Fruit fly (Drosophila melanogaster) whole organism, embryonic: ENCODE data around the gene CG7953.
A peak's percentile ranks its signal among the peaks of the same experiment; 100 is the strongest.

ENCODE experiments used
- Abd-B ChIP-seq: fragments of 200-800 bp; sonication (Bioruptor generic); optimal IDR thresholded peaks from 2 replicates; lab custom pipeline; 2018; ENCODE audit warnings: missing biosample characterization, mild to moderate bottlenecking, missing genetic modification characterization, moderate library complexity
- CG10274 ChIP-seq: fragments of 200-800 bp; sonication (Bioruptor generic); optimal IDR thresholded peaks from 3 replicates; lab custom pipeline; 2017; ENCODE audit warnings: missing biosample characterization, mild to moderate bottlenecking, missing genetic modification characterization
- CG10654 ChIP-seq: fragments of 200-800 bp; sonication (Bioruptor generic); optimal IDR thresholded peaks from 2 replicates; lab custom pipeline; 2016; ENCODE audit warnings: missing biosample characterization, missing genetic modification characterization
- CG13123 ChIP-seq: fragments of 200-800 bp; sonication (Bioruptor generic); optimal IDR thresholded peaks from 2 replicates; lab custom pipeline; 2016; ENCODE audit warnings: missing biosample characterization, missing genetic modification characterization
- CG17385 ChIP-seq: fragments of 200-800 bp; sonication (Bioruptor generic); optimal IDR thresholded peaks from 3 replicates; lab custom pipeline; 2018; ENCODE audit warnings: missing biosample characterization, mild to moderate bottlenecking, missing genetic modification characterization
- CG2120 ChIP-seq: fragments of 200-800 bp; sonication (Bioruptor generic); optimal IDR thresholded peaks from 3 replicates; lab custom pipeline; 2016; ENCODE audit warnings: missing biosample characterization, missing genetic modification characterization
- CG2889 ChIP-seq: fragments of 200-800 bp; sonication (Bioruptor generic); IDR thresholded peaks from 3 replicates; pipeline ENCODE4 v1.3.6; 2022; ENCODE audit warnings: missing biosample characterization, missing genetic modification characterization
- CG3065 ChIP-seq: fragments of 200-800 bp; sonication (Bioruptor generic); optimal IDR thresholded peaks from 2 replicates; lab custom pipeline; 2016; ENCODE audit warnings: missing biosample characterization, missing genetic modification characterization
- CG31224 ChIP-seq: fragments of 200-800 bp; sonication (Bioruptor generic); IDR thresholded peaks from 2 replicates; pipeline ENCODE4 v1.3.6; 2022; ENCODE audit warnings: missing biosample characterization, missing genetic modification characterization
- CG5180 ChIP-seq: fragments of 200-800 bp; sonication (Bioruptor generic); optimal IDR thresholded peaks from 3 replicates; lab custom pipeline; 2017; ENCODE audit warnings: missing biosample characterization, missing genetic modification characterization, mild to moderate bottlenecking, moderate library complexity, missing genetic modification reagents
- CG6254 ChIP-seq: fragments of 200-800 bp; sonication (Bioruptor generic); optimal IDR thresholded peaks from 3 replicates; lab custom pipeline; 2017; ENCODE audit warnings: mild to moderate bottlenecking, missing biosample characterization, missing genetic modification reagents, missing genetic modification characterization
- CG9797 ChIP-seq: fragments of 200-800 bp; sonication (Bioruptor generic); optimal IDR thresholded peaks from 3 replicates; lab custom pipeline; 2018; ENCODE audit warnings: missing biosample characterization, mild to moderate bottlenecking, missing genetic modification characterization
- CrebB ChIP-seq: fragments of 200-800 bp; sonication (Bioruptor generic); optimal IDR thresholded peaks from 3 replicates; lab custom pipeline; 2018; ENCODE audit warnings: missing biosample characterization, mild to moderate bottlenecking, missing genetic modification characterization
- D ChIP-seq, 2 experiments: fragments of 200-800 bp in 1 of 2; fragments of >200 bp in 1 of 2; sonication (Bioruptor generic) in 1 of 2; optimal IDR thresholded peaks; 2 replicates in 1 of 2; 3 replicates in 1 of 2; lab custom pipeline; 2017; ENCODE audit warnings: mild to moderate bottlenecking in 1 of 2, missing biosample characterization in 1 of 2, missing genetic modification characterization in 1 of 2, missing genetic modification reagents in 1 of 2
- Deaf1 ChIP-seq: fragments of 200-800 bp; optimal IDR thresholded peaks from 3 replicates; lab custom pipeline; 2019; ENCODE audit warnings: missing biosample characterization, mild to moderate bottlenecking, missing genetic modification characterization, moderate library complexity
- E2f1 ChIP-seq: fragments of 200-800 bp; sonication (Bioruptor generic); IDR thresholded peaks from 2 replicates; pipeline ENCODE4 v1.3.6; 2022; ENCODE audit warnings: missing biosample characterization, missing genetic modification characterization
- Fer3 ChIP-seq: fragments of 200-800 bp; sonication (Bioruptor generic); optimal IDR thresholded peaks from 2 replicates; lab custom pipeline; 2018; ENCODE audit warnings: missing biosample characterization, mild to moderate bottlenecking, missing genetic modification characterization, moderate library complexity
- HLH54F ChIP-seq: fragments of 200-800 bp; sonication (Bioruptor generic); optimal IDR thresholded peaks from 3 replicates; lab custom pipeline; 2016; ENCODE audit warnings: missing biosample characterization, missing genetic modification characterization
- HmgD ChIP-seq: fragments of 200-800 bp; sonication (Bioruptor generic); optimal IDR thresholded peaks from 3 replicates; lab custom pipeline; 2016; ENCODE audit warnings: missing biosample characterization, missing genetic modification characterization
- Hmx ChIP-seq: fragments of 200-800 bp; sonication (Bioruptor generic); optimal IDR thresholded peaks from 2 replicates; lab custom pipeline; 2016; ENCODE audit warnings: missing biosample characterization, missing genetic modification characterization
- Hsf ChIP-seq: fragments of 200-800 bp; sonication (Bioruptor generic); optimal IDR thresholded peaks from 3 replicates; lab custom pipeline; 2016; ENCODE audit warnings: missing biosample characterization, missing genetic modification characterization
- Jarid2 ChIP-seq: fragments of 200-800 bp; sonication (Bioruptor generic); optimal IDR thresholded peaks from 3 replicates; lab custom pipeline; 2017; ENCODE audit warnings: mild to moderate bottlenecking, missing biosample characterization, missing genetic modification reagents, missing genetic modification characterization
- Med ChIP-seq: fragments of 200-800 bp; sonication (Bioruptor generic); peaks from one replicate; lab custom pipeline; 2016; ENCODE audit warnings: missing biosample characterization, missing genetic modification characterization, mild to moderate bottlenecking, inconsistent platforms, moderate library complexity
- NC2α ChIP-seq: fragments of 200-800 bp; sonication (Bioruptor generic); optimal IDR thresholded peaks from 2 replicates; lab custom pipeline; 2016; ENCODE audit warnings: missing biosample characterization, missing genetic modification characterization
- Nf-YA ChIP-seq: fragments of 200-800 bp; sonication (Bioruptor generic); IDR thresholded peaks from 2 replicates; pipeline ENCODE4 v1.3.6; 2022; ENCODE audit warnings: missing biosample characterization, missing genetic modification characterization
- Opbp ChIP-seq: fragments of 200-800 bp; sonication (Bioruptor generic); IDR thresholded peaks from 3 replicates; pipeline ENCODE4 v1.3.6; 2022; ENCODE audit warnings: missing biosample characterization, missing genetic modification characterization; ENCODE audit not compliant: partially characterized antibody
- Ravus ChIP-seq: fragments of 200-800 bp; sonication (Bioruptor generic); IDR thresholded peaks from 2 replicates; pipeline ENCODE4 v1.3.6; 2022; ENCODE audit warnings: missing biosample characterization, missing genetic modification characterization
- Usf ChIP-seq: fragments of 200-800 bp; sonication (Bioruptor generic); optimal IDR thresholded peaks from 2 replicates; lab custom pipeline; 2017; ENCODE audit warnings: missing genotype, missing biosample characterization, missing genetic modification characterization
- Vsx1 ChIP-seq: fragments of 200-800 bp; sonication (Bioruptor generic); optimal IDR thresholded peaks from 2 replicates; lab custom pipeline; 2017; ENCODE audit warnings: missing biosample characterization, mild to moderate bottlenecking, missing genetic modification characterization, missing genetic modification reagents
- ac ChIP-seq: fragments of 200-800 bp; sonication (Bioruptor generic); optimal IDR thresholded peaks from 3 replicates; lab custom pipeline; 2017; ENCODE audit warnings: missing biosample characterization, mild to moderate bottlenecking, missing genetic modification characterization
- ara ChIP-seq: fragments of 200-800 bp; sonication (Bioruptor generic); IDR thresholded peaks from 2 replicates; pipeline ENCODE4 v1.3.6; 2022; ENCODE audit warnings: missing biosample characterization, missing genetic modification characterization
- bowl ChIP-seq: fragments of 200-800 bp; sonication (Bioruptor generic); IDR thresholded peaks from 2 replicates; pipeline ENCODE4 v1.3.6; 2022; ENCODE audit warnings: missing biosample characterization, missing genetic modification characterization
- chinmo ChIP-seq: fragments of 200-800 bp; sonication (Bioruptor generic); IDR thresholded peaks from 4 replicates; pipeline ENCODE4 v1.3.6; 2022; ENCODE audit warnings: missing biosample characterization, missing genetic modification characterization; ENCODE audit not compliant: partially characterized antibody
- croc ChIP-seq: fragments of 200-800 bp; sonication (Bioruptor generic); conservative IDR thresholded peaks from 3 replicates; pipeline ENCODE4 v1.3.6; 2022; ENCODE audit warnings: missing biosample characterization, missing genetic modification characterization
- crol ChIP-seq: fragments of 200-800 bp; sonication (Bioruptor generic); IDR thresholded peaks from 2 replicates; pipeline ENCODE4 v1.3.6; 2022; ENCODE audit warnings: missing biosample characterization, missing genetic modification characterization
- cwo ChIP-seq: fragments of 200-800 bp; sonication (Bioruptor generic); optimal IDR thresholded peaks from 3 replicates; lab custom pipeline; 2017; ENCODE audit warnings: missing biosample characterization, missing genetic modification characterization, mild to moderate bottlenecking, moderate library complexity, missing genetic modification reagents
- ewg ChIP-seq: fragments of 200-800 bp; sonication (Bioruptor generic); optimal IDR thresholded peaks from 3 replicates; lab custom pipeline; 2017; ENCODE audit warnings: mild to moderate bottlenecking, missing biosample characterization, missing genetic modification reagents, missing genetic modification characterization
- exex ChIP-seq: fragments of 200-800 bp; sonication (Bioruptor generic); optimal IDR thresholded peaks from 4 replicates; lab custom pipeline; 2018; ENCODE audit warnings: missing biosample characterization, mild to moderate bottlenecking, missing genetic modification characterization, moderate library complexity
- ftz-f1 ChIP-seq: fragments of 200-800 bp; sonication (Bioruptor generic); optimal IDR thresholded peaks from 2 replicates; lab custom pipeline; 2016; ENCODE audit warnings: missing biosample characterization, missing genetic modification characterization
- gcm2 ChIP-seq: fragments of 200-800 bp; sonication (Bioruptor generic); optimal IDR thresholded peaks from 2 replicates; lab custom pipeline; 2016; ENCODE audit warnings: missing biosample characterization, missing genetic modification characterization
- grn ChIP-seq: fragments of 200-800 bp; sonication (Bioruptor generic); optimal IDR thresholded peaks from 3 replicates; lab custom pipeline; 2017; ENCODE audit warnings: missing biosample characterization, missing genetic modification characterization
- mam ChIP-seq: fragments of 200-800 bp; sonication (Bioruptor generic); optimal IDR thresholded peaks from 3 replicates; lab custom pipeline; 2016; ENCODE audit warnings: missing biosample characterization, missing genetic modification characterization
- nom ChIP-seq: fragments of 200-800 bp; sonication (Bioruptor generic); optimal IDR thresholded peaks from 2 replicates; lab custom pipeline; 2017; ENCODE audit warnings: missing biosample characterization, missing genetic modification characterization, mild to moderate bottlenecking, moderate library complexity, missing genetic modification reagents
- org-1 ChIP-seq: fragments of 200-800 bp; sonication (Bioruptor generic); optimal IDR thresholded peaks from 2 replicates; lab custom pipeline; 2017; ENCODE audit warnings: missing biosample characterization, missing genetic modification characterization
- pum ChIP-seq: fragments of 200-800 bp; sonication (Bioruptor generic); optimal IDR thresholded peaks from 2 replicates; lab custom pipeline; 2016; ENCODE audit warnings: missing biosample characterization, missing genetic modification characterization
- sd ChIP-seq: fragments of 200-800 bp; sonication (Bioruptor generic); optimal IDR thresholded peaks from 3 replicates; lab custom pipeline; 2018; ENCODE audit warnings: missing biosample characterization, mild to moderate bottlenecking, missing genetic modification characterization, moderate library complexity
- sob ChIP-seq: fragments of 200-800 bp; sonication (Bioruptor generic); IDR thresholded peaks from 2 replicates; pipeline ENCODE4 v1.3.6; 2022; ENCODE audit warnings: missing biosample characterization, missing genetic modification characterization
- zen ChIP-seq: fragments of 200-800 bp; sonication (Bioruptor generic); optimal IDR thresholded peaks from 3 replicates; lab custom pipeline; 2018; ENCODE audit warnings: missing biosample characterization, mild to moderate bottlenecking, missing genetic modification characterization, moderate library complexity
- zfh2 ChIP-seq: fragments of 200-800 bp; sonication (Bioruptor generic); optimal IDR thresholded peaks from 2 replicates; lab custom pipeline; 2016; ENCODE audit warnings: missing biosample characterization, missing genetic modification characterization

Gene CG7953

DNA sequence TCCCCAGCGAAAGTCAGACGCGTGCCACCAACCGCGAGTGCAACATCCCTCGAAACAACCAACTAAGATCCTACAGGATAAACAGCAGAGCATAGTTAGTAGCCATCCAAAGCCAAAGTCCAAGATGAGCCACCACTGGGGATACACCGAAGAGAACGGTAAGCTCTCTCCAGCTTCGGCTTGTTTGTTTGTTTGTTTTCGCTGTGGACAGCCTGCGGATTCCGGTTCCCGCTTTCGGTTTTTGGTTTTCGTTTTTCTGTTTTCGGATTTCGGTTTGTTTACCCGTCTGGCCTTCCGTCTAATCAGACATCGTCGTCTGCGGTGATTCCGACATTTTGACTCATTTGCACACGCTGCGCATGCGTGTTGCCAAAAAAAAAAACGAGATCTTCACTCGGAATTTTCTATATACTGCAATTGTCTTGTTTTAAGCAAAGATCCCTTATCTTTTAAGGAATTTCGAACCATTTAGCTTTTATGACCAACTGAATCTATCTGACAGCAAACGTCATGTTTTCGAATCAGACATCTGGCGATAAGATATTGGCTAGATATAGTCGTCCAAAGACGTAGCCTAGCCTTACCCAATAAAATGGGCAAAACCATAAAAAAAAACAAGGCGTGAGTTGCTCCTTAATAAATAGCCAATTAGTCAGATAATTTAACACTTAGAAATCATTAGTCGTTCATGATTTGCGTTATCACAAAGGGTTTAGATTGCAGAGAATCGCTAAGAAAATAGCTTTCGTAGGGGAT, 43.7 kb upstream of the CG7953 start (continued):
- TF ChIP-seq E2f1 (GFP tag; lab: Robert Waterston, UW), result no peak
- peak; percentile 75 for TF ChIP-seq sd (tag; lab: Kevin White, UChicago)
- TF ChIP-seq HmgD (GFP tag; lab: Kevin White, UChicago), result no peak
- TF ChIP-seq CG9797 (GFP tag; lab: Kevin White, UChicago), result no peak
- no peak for TF ChIP-seq gcm2 (GFP tag; lab: Kevin White, UChicago)
- peak; percentile 50 for TF ChIP-seq grn (GFP tag; lab: Kevin White, UChicago)
- no peak for TF ChIP-seq CG17385
- TF ChIP-seq ewg (GFP tag; lab: Kevin White, UChicago), result no peak
- peak; percentile 82 for TF ChIP-seq Deaf1
- TF ChIP-seq pum (GFP tag; lab: Kevin White, UChicago), result no peak
- TF ChIP-seq CG2120, result no peak
- no peak for TF ChIP-seq CG13123 (GFP tag; lab: Kevin White, UChicago)
- no peak for TF ChIP-seq sob
- TF ChIP-seq zen (tag; lab: Kevin White, UChicago), result no peak
- TF ChIP-seq CG10274, result no peak
- TF ChIP-seq Abd-B (GFP tag; lab: Kevin White, UChicago), result no peak
- peak; percentile 25 for TF ChIP-seq Jarid2 (GFP tag; lab: Kevin White, UChicago)
- TF ChIP-seq exex (tag; lab: Kevin White, UChicago), result peak; percentile 93
- TF ChIP-seq ara (GFP tag; lab: Robert Waterston, UW), result no peak
- TF ChIP-seq D (optimal IDR thresholded peaks at IDR 0.05; lab: Kevin White, UChicago), result no peak
- TF ChIP-seq D (GFP tag; optimal IDR thresholded peaks at IDR 0.05; lab: Kevin White, UChicago), result no peak
- TF ChIP-seq CrebB (tag; lab: Kevin White, UChicago), result no peak

DNA sequence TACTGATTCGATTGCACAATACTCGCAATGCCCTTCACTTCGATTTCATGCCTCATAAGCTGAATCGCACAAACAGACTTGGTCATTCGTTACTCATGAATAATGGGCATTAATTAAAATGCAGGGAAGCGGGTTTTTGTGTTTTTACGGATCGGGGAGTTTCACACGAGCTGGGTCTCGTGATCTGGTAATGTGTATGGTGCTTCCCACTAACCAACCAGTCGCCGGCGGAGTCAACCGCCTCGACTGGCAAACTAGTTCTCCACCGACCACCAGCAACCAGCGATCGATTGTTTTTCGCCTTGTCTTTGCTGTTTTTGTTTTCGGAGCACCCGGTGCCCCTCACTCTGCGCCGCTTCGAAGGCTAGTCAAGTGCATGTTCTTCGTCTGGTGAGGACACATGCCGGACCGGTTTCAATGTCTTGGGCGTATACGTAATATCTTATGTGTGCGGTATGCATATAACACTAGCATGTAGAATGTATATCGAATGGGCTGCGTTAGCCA, 43.1 kb upstream of the CG7953 start:
- TF ChIP-seq Med (GFP tag; lab: Kevin White, UChicago) (peak; percentile 11), bowl (GFP tag; lab: Robert Waterston, UW) (no peak), Hmx (no peak), CG10274 (peak; percentile 89), CG2889 (GFP tag; lab: Robert Waterston, UW) (no peak), croc (GFP tag; lab: Robert Waterston, UW) (no peak), ac (GFP tag; lab: Kevin White, UChicago) (no peak), chinmo (GFP tag; lab: Robert Waterston, UW) (peak; percentile 71; the same call in 2 of the 4 replicates), CG31224 (0 out of 2 replicates have a peak, but pooled peaks have one; percentile 7), crol (GFP tag; lab: Robert Waterston, UW) (peak; percentile 20; the same call in 1 of the 2 replicates), Opbp (GFP tag; lab: Robert Waterston, UW) (no peak), org-1 (GFP tag; lab: Kevin White, UChicago) (no peak), CG6254 (GFP tag; lab: Kevin White, UChicago) (no peak), NC2α (GFP tag; lab: Kevin White, UChicago) (no peak), Usf (GFP tag; lab: Kevin White, UChicago) (no peak), Vsx1 (GFP tag; lab: Kevin White, UChicago) (no peak), zfh2 (no peak), CG3065 (GFP tag; lab: Kevin White, UChicago) (no peak), Nf-YA (no peak), HLH54F (GFP tag; lab: Kevin White, UChicago) (no peak), nom (peak; percentile 60), mam (no peak), CG10654 (GFP tag; lab: Kevin White, UChicago) (no peak), Ravus (no peak), Hsf (GFP tag; lab: Kevin White, UChicago) (no peak), ftz-f1 (GFP tag; lab: Kevin White, UChicago) (peak; percentile 14), Fer3 (tag; lab: Kevin White, UChicago) (no peak), cwo (GFP tag; lab: Kevin White, UChicago) (peak; percentile 89), CG5180 (no peak)
